Worm (Caenorhabditis elegans) whole organism, L3 larva: ENCODE data around the gene H43I07.4.

Experiments used
- R02D3.7 ChIP-seq: fragments of 150-350 bp; optimal IDR thresholded peaks from 2 replicates; lab custom pipeline; 2014; ENCODE audit warnings: missing biosample characterization, missing genetic modification characterization
- ZK546.5 ChIP-seq: sonication (generic microtip); optimal IDR thresholded peaks from 2 replicates; lab custom pipeline; 2017; ENCODE audit warnings: missing biosample characterization, missing genetic modification characterization
- aly-2 ChIP-seq: fragments of 150-350 bp; optimal IDR thresholded peaks from 2 replicates; lab custom pipeline; 2014; ENCODE audit warnings: missing biosample characterization, missing genetic modification characterization
- ceh-16 ChIP-seq: sonication (generic microtip); optimal IDR thresholded peaks from 2 replicates; lab custom pipeline; 2017; ENCODE audit warnings: missing biosample characterization, missing genetic modification characterization
- ceh-82 ChIP-seq: fragments of 150-350 bp; optimal IDR thresholded peaks from 2 replicates; lab custom pipeline; 2014; ENCODE audit warnings: missing biosample characterization, missing genetic modification characterization
- ceh-9 ChIP-seq: sonication (generic microtip); optimal IDR thresholded peaks from 2 replicates; lab custom pipeline; 2018; ENCODE audit warnings: missing biosample characterization, missing genetic modification characterization
- egl-5 ChIP-seq: fragments of 150-350 bp; optimal IDR thresholded peaks from 2 replicates; lab custom pipeline; 2017; ENCODE audit warnings: missing biosample characterization, missing genetic modification reagents, missing genetic modification characterization, inconsistent platforms
- elt-1 ChIP-seq: fragments of 150-350 bp; optimal IDR thresholded peaks from 2 replicates; lab custom pipeline; 2014; ENCODE audit warnings: missing biosample characterization, missing genetic modification characterization
- eor-1 ChIP-seq, 2 experiments: fragments of 150-350 bp; optimal IDR thresholded peaks; 2 replicates each; lab custom pipeline; 2014 to 2018; ENCODE audit warnings: missing biosample characterization in 2 of 2, missing genetic modification characterization in 2 of 2
- fkh-10 ChIP-seq: sonication (generic microtip); optimal IDR thresholded peaks from 2 replicates; lab custom pipeline; 2017; ENCODE audit warnings: missing biosample characterization, missing genetic modification reagents, missing genetic modification characterization
- fos-1 ChIP-seq: fragments of 150-350 bp; optimal IDR thresholded peaks from 2 replicates; lab custom pipeline; 2014; ENCODE audit warnings: missing biosample characterization, missing genetic modification characterization
- hmg-11 ChIP-seq: sonication (generic microtip); optimal IDR thresholded peaks from 2 replicates; lab custom pipeline; 2016; ENCODE audit warnings: missing genetic modification characterization, missing compliant biosample characterization
- jun-1 ChIP-seq: fragments of 150-350 bp; optimal IDR thresholded peaks from 2 replicates; lab custom pipeline; 2014; ENCODE audit warnings: missing biosample characterization, missing genetic modification reagents, missing genetic modification characterization
- lsy-12 ChIP-seq: sonication (generic microtip); optimal IDR thresholded peaks from 2 replicates; lab custom pipeline; 2016; ENCODE audit warnings: mild to moderate bottlenecking, missing genetic modification characterization, missing compliant biosample characterization
- mdl-1 ChIP-seq: fragments of 150-350 bp; optimal IDR thresholded peaks from 2 replicates; lab custom pipeline; 2014; ENCODE audit warnings: missing biosample characterization, missing genetic modification characterization
- mml-1 ChIP-seq: fragments of 150-350 bp; sonication (generic microtip); optimal IDR thresholded peaks from 3 replicates; lab custom pipeline; 2014; ENCODE audit warnings: missing biosample characterization, missing genetic modification characterization
- nfya-1 ChIP-seq: sonication (generic microtip); optimal IDR thresholded peaks from 2 replicates; lab custom pipeline; 2017; ENCODE audit warnings: missing genetic modification characterization, mild to moderate bottlenecking, missing compliant biosample characterization, antibody characterized with exemption, moderate library complexity; ENCODE audit not compliant: insufficient read depth
- nhr-11 ChIP-seq: fragments of 150-350 bp; optimal IDR thresholded peaks from 2 replicates; lab custom pipeline; 2014; ENCODE audit warnings: missing biosample characterization, missing genetic modification characterization
- nhr-237 ChIP-seq: fragments of 150-350 bp; optimal IDR thresholded peaks from 2 replicates; lab custom pipeline; 2014; ENCODE audit warnings: missing biosample characterization, missing genetic modification characterization
- nhr-25 ChIP-seq: sonication (generic microtip); optimal IDR thresholded peaks from 2 replicates; lab custom pipeline; 2017; ENCODE audit warnings: missing biosample characterization, missing genetic modification characterization
- nhr-43 ChIP-seq: sonication (generic microtip); optimal IDR thresholded peaks from 2 replicates; lab custom pipeline; 2016; ENCODE audit warnings: mild to moderate bottlenecking, missing genetic modification characterization, missing compliant biosample characterization; ENCODE audit not compliant: poor library complexity, severe bottlenecking
- nhr-76 ChIP-seq: fragments of 150-350 bp; sonication (generic microtip); optimal IDR thresholded peaks from 5 replicates; lab custom pipeline; 2014; ENCODE audit warnings: missing biosample characterization, missing genetic modification characterization
- nhr-77 ChIP-seq: fragments of 150-350 bp; optimal IDR thresholded peaks from 2 replicates; lab custom pipeline; 2014; ENCODE audit warnings: missing biosample characterization, missing genetic modification characterization
- pha-4 ChIP-seq: fragments of 150-350 bp; optimal IDR thresholded peaks from 2 replicates; lab custom pipeline; 2014; ENCODE audit warnings: missing biosample characterization, missing genetic modification reagents, missing genetic modification characterization
- pqm-1 ChIP-seq: fragments of 150-350 bp; optimal IDR thresholded peaks from 2 replicates; lab custom pipeline; 2017; ENCODE audit warnings: missing biosample characterization, missing genetic modification characterization, inconsistent platforms
- skn-1 ChIP-seq: fragments of 150-350 bp; optimal IDR thresholded peaks from 2 replicates; lab custom pipeline; 2014; ENCODE audit warnings: missing biosample characterization, missing genetic modification characterization
- snpc-4 ChIP-seq: fragments of 150-350 bp; optimal IDR thresholded peaks from 2 replicates; lab custom pipeline; 2014; ENCODE audit warnings: missing biosample characterization, missing genetic modification characterization
- tbx-2 ChIP-seq: sonication (generic microtip); optimal IDR thresholded peaks from 2 replicates; lab custom pipeline; 2016; ENCODE audit warnings: mild to moderate bottlenecking, missing genetic modification characterization, missing compliant biosample characterization
- unc-39 ChIP-seq: sonication (generic microtip); optimal IDR thresholded peaks from 4 replicates; lab custom pipeline; 2017; ENCODE audit warnings: missing biosample characterization, missing genetic modification characterization
- ztf-11 ChIP-seq: fragments of 150-350 bp; optimal IDR thresholded peaks from 2 replicates; lab custom pipeline; 2014; ENCODE audit warnings: missing biosample characterization, missing genetic modification characterization

Gene H43I07.4

ce11 chrV:4256474-4256873 lies 40.5 kb downstream of the H43I07.4 start, which contains the start of gene srt-14:
Gene srt-14, minus strand, starts transcription at chrV:4256574.
- no peak for TF ChIP-seq jun-1 (tag; lab: Kevin White, UChicago)
- no peak for TF ChIP-seq egl-5 (tag; lab: Kevin White, UChicago)
- no peak for TF ChIP-seq fkh-10 (GFP tag; lab: Kevin White, UChicago)
- no peak for TF ChIP-seq lsy-12 (tag; lab: Kevin White, UChicago)
- no peak for TF ChIP-seq mml-1 (tag; lab: Kevin White, UChicago)
- TF ChIP-seq nhr-237 (tag; lab: Kevin White, UChicago), result no peak
- no peak for TF ChIP-seq mdl-1
- no peak for TF ChIP-seq ceh-9 (tag; lab: Kevin White, UChicago)
- TF ChIP-seq R02D3.7 (tag; lab: Kevin White, UChicago), result no peak
- no peak for TF ChIP-seq hmg-11 (tag; lab: Kevin White, UChicago)
- TF ChIP-seq, all 47 proteins: peak for 0

DNA sequence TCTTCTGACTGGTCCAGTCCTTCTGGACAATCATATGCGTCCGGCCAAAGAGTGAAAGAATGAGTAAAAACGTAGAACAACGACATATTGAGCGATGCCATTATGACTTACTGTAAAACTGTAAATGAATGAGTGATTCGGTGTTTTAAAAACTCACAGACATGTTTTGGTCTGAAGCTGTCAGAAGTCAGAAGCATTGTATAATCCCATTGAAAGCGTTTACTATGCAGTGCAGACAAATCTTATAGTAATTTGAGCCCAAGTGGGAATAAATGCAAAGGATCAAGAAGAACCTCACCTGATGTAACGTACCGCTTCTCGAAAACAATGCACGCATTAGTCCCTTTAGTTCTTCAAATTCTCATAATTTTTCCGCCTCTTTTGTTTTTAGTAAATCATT lies 44.1 kb downstream of the H43I07.4 start, which contains the start of gene srt-3:
srt-3 (minus strand) TSS at position 101 of the 400 bp plus-strand sequence.
- TF ChIP-seq eor-1 (tag; optimal IDR thresholded peaks at IDR 0.05; lab: Kevin White, UChicago) (no peak), fkh-10 (GFP tag; lab: Kevin White, UChicago) (no peak), nhr-43 (tag; lab: Kevin White, UChicago) (no peak), tbx-2 (tag; lab: Kevin White, UChicago) (no peak), pqm-1 (tag; lab: Kevin White, UChicago) (no peak), egl-5 (tag; lab: Kevin White, UChicago) (no peak), skn-1 (no peak)

DNA sequence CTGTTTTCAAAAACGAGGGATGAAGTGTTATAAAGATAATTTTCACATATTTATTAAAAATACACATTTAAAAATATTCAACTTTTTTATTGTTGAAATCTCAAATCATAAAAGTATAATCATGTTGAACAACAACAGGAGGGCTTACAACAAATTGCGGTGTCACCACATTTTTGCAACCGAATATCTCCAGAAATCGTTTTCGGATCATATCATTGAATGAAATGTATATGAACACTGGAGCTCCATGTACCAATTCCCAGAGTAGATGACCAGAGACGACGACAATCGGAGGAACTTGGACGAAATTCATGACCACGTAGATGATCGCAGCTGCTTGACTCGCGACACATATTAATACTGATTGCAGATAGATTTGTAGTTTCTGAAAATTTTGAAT lies 45.4 kb downstream of the H43I07.4 start:
- TF ChIP-seq nfya-1 (tag; lab: Kevin White, UChicago), result no peak

DNA sequence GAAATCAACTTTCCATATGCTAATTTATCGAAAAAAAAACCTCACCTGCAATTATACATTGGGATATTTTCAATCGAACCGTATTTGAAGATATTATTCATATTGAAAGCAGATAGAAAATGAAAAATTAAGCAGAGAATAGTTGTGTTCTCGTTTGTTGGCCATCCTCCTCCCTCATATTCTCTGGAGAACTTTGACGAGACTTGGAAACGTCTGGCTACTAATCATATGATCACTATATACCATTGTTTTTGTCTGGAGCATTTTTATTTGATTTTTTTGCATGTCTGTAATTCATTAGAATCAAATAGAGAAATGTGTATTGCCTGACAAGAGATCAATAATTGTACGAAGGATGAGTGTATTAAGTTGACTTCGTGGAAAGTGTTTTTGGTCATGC lies 48.6 kb downstream of the H43I07.4 start, which contains the start of gene srt-35:
srt-35 (minus strand) TSS at position 101 of the 400 bp plus-strand sequence.
- TF ChIP-seq unc-39 (tag; lab: Kevin White, UChicago), result no peak
- no peak for TF ChIP-seq pqm-1 (tag; lab: Kevin White, UChicago)
- TF ChIP-seq nhr-43 (tag; lab: Kevin White, UChicago), result no peak
- TF ChIP-seq aly-2 (tag; lab: Kevin White, UChicago), result no peak
- no peak for TF ChIP-seq ceh-16
- no peak for TF ChIP-seq snpc-4
- no peak for TF ChIP-seq elt-1 (tag; lab: Kevin White, UChicago)
- no peak for TF ChIP-seq ceh-9 (tag; lab: Kevin White, UChicago)
- TF ChIP-seq nhr-25 (tag; lab: Kevin White, UChicago), result no peak
- TF ChIP-seq ztf-11, result no peak
- no peak for TF ChIP-seq ZK546.5 (tag; lab: Kevin White, UChicago)
- no peak for TF ChIP-seq hmg-11 (tag; lab: Kevin White, UChicago)
- TF ChIP-seq mml-1 (tag; lab: Kevin White, UChicago), result no peak
- TF ChIP-seq nhr-76 (tag; lab: Kevin White, UChicago), result no peak
- TF ChIP-seq fos-1 (tag; lab: Kevin White, UChicago), result no peak
- TF ChIP-seq nhr-77 (tag; lab: Kevin White, UChicago), result no peak
- no peak for TF ChIP-seq nhr-11 (tag; lab: Kevin White, UChicago)
- TF ChIP-seq ceh-82, result no peak
- TF ChIP-seq pha-4 (tag; lab: Kevin White, UChicago), result no peak
